Worm (Caenorhabditis elegans): Measurements from ENCODE around the gene F07D3.3.

F07D3.3 gene

ce11 chrV:9496742-9497141 lies 34.2 kb upstream of the F07D3.3 start, which contains the start of gene gsnl-1:
gsnl-1 (plus strand) TSS chrV:9497042.
- TF ChIP-seq Y53F4B.3 (GFP tag; IDR thresholded peaks at IDR 0.05) = no peak
- no peak for TF ChIP-seq attf-6 (GFP tag; IDR thresholded peaks at IDR 0.05)
- TF ChIP-seq B0019.2 (GFP tag; conservative IDR thresholded peaks at IDR 0.05) = no peak
- TF ChIP-seq hsf-1 (GFP tag; IDR thresholded peaks at IDR 0.05) = no peak
- no peak for TF ChIP-seq akir-1 (GFP tag; optimal IDR thresholded peaks at IDR 0.05)
- no peak for TF ChIP-seq aptf-2 (GFP tag; conservative IDR thresholded peaks at IDR 0.05)
- TF ChIP-seq tbp1 (GFP tag; optimal IDR thresholded peaks at IDR 0.05) = no peak
- TF ChIP-seq F23B12.7 (tag; optimal IDR thresholded peaks at IDR 0.05; ENCODE audit: insufficient read depth) = no peak
- no peak for TF ChIP-seq sdz-38 (tag; optimal IDR thresholded peaks at IDR 0.05)
- no peak for TF ChIP-seq lsy-27 (tag; optimal IDR thresholded peaks at IDR 0.05; ENCODE audit: borderline replicate concordance, insufficient read depth)

- TF ChIP-seq nhr-80 (tag; optimal IDR thresholded peaks at IDR 0.05) (peak; percentile 49), nhr-90 (tag; optimal IDR thresholded peaks at IDR 0.05) (no peak)
Measured at ce11 chrV:9492460-9492859, 30.0 kb upstream of the F07D3.3 start.

- TF ChIP-seq nhr-80 (tag; optimal IDR thresholded peaks at IDR 0.05) (peak; percentile 63), B0019.2 (GFP tag; conservative IDR thresholded peaks at IDR 0.05) (no peak), ztf-6 (GFP tag; IDR thresholded peaks at IDR 0.05) (no peak), B0261.1 (tag; optimal IDR thresholded peaks at IDR 0.05) (no peak)
Measured at ce11 chrV:9491440-9492160, 29.1 kb upstream of the F07D3.3 start, which contains the start of gene K06A4.7. K06A4.7 (minus strand) TSS chrV:9491490.

- TF ChIP-seq tlf-1 (GFP tag; optimal IDR thresholded peaks at IDR 0.05) (no peak), K11D2.4 (GFP tag; IDR thresholded peaks at IDR 0.05) (no peak), nhr-90 (tag; optimal IDR thresholded peaks at IDR 0.05) (no peak), zim-3 (tag; optimal IDR thresholded peaks at IDR 0.05) (no peak), Y67H2A.10 (GFP tag; conservative IDR thresholded peaks at IDR 0.05) (no peak), B0019.2 (GFP tag; conservative IDR thresholded peaks at IDR 0.05) (no peak), C06A6.2 (GFP tag; conservative IDR thresholded peaks at IDR 0.05) (no peak), mxl-1 (tag; optimal IDR thresholded peaks at IDR 0.05) (no peak), ztf-25 (GFP tag; IDR thresholded peaks at IDR 0.05) (no peak), rcor-1 (GFP tag; IDR thresholded peaks at IDR 0.05) (no peak), ekl-4 (GFP tag; IDR thresholded peaks at IDR 0.05) (no peak), repo-1 (tag; optimal IDR thresholded peaks at IDR 0.05) (no peak), pbrm-1 (GFP tag; IDR thresholded peaks at IDR 0.05) (no peak), mes-4 (tag; optimal IDR thresholded peaks at IDR 0.05) (no peak), nfyb-1 (GFP tag; IDR thresholded peaks at IDR 0.05) (no peak), ztf-28 (GFP tag; IDR thresholded peaks at IDR 0.05) (no peak), dpl-1 (GFP tag; optimal IDR thresholded peaks at IDR 0.05) (no peak), cebp-1 (GFP tag; IDR thresholded peaks at IDR 0.05) (no peak), cebp-1 (tag; optimal IDR thresholded peaks at IDR 0.05) (peak; percentile 26), lsl-1 (GFP tag; optimal IDR thresholded peaks at IDR 0.05) (no peak), nhr-80 (tag; optimal IDR thresholded peaks at IDR 0.05) (peak; percentile 63), tbp1 (GFP tag; optimal IDR thresholded peaks at IDR 0.05) (no peak), T07F8.4 (tag; optimal IDR thresholded peaks at IDR 0.05) (no peak), akir-1 (GFP tag; optimal IDR thresholded peaks at IDR 0.05) (no peak), let-526 (GFP tag; IDR thresholded peaks at IDR 0.05) (0 out of 2 replicates have a peak, but pooled peaks have one; percentile 12), fkh-3 (tag; optimal IDR thresholded peaks at IDR 0.05) (no peak), hlh-12 (tag; optimal IDR thresholded peaks at IDR 0.05) (no peak), snpc-1.3 (tag; optimal IDR thresholded peaks at IDR 0.05; ENCODE audit: insufficient read depth) (no peak), lin-26 (GFP tag; IDR thresholded peaks at IDR 0.05) (no peak), pha-4 (tag; optimal IDR thresholded peaks at IDR 0.05) (no peak), snpc-3.4 (tag; optimal IDR thresholded peaks at IDR 0.05) (no peak), Y53F4B.3 (GFP tag; IDR thresholded peaks at IDR 0.05) (no peak), madf-6 (GFP tag; IDR thresholded peaks at IDR 0.05) (no peak), lin-40 (tag; optimal IDR thresholded peaks at IDR 0.05) (no peak)
Measured at ce11 chrV:9489411-9489810, 26.9 kb upstream of the F07D3.3 start, which contains the start of gene K06A4.10. K06A4.10 (minus strand) TSS chrV:9489800.

Data from whole organism, young adult.